Worm (Caenorhabditis elegans) whole organism, L4 larva: ENCODE measurements around the gene mogs-1.
A peak's percentile ranks its signal among the peaks of the same experiment; 100 is the strongest.

Experiments
- F10B5.3 ChIP-seq: sonication (generic microtip); optimal IDR thresholded peaks from 2 replicates; lab custom pipeline; 2016; ENCODE audit warnings: mild to moderate bottlenecking, missing genetic modification characterization, missing compliant biosample characterization
- F26F4.8 ChIP-seq: fragments of 200-800 bp; sonication (Bioruptor generic); conservative IDR thresholded peaks from 2 replicates; pipeline ENCODE4 v1.3.6; 2022; ENCODE audit warnings: missing genetic modification characterization, missing compliant biosample characterization
- T20F7.1 ChIP-seq: fragments of 200-800 bp; sonication (Bioruptor generic); optimal IDR thresholded peaks from 2 replicates; lab custom pipeline; 2018; ENCODE audit warnings: mild to moderate bottlenecking, missing genetic modification characterization, missing compliant biosample characterization
- T26A8.4 ChIP-seq: fragments of 200-800 bp; sonication (Bioruptor generic); IDR thresholded peaks from 2 replicates; pipeline ENCODE4 v1.3.6; 2022; ENCODE audit warnings: missing genetic modification characterization, missing compliant biosample characterization
- Y105C5A.15 ChIP-seq: fragments of 200-800 bp; sonication (Bioruptor generic); IDR thresholded peaks from 2 replicates; pipeline ENCODE4 v1.3.6; 2022; ENCODE audit warnings: missing genetic modification characterization, missing compliant biosample characterization
- Y48G9A.11 ChIP-seq: fragments of 200-800 bp; sonication (Bioruptor generic); IDR thresholded peaks from 2 replicates; pipeline ENCODE4 v1.3.6; 2022; ENCODE audit warnings: missing genetic modification reagents, missing genetic modification characterization, missing compliant biosample characterization
- aly-2 ChIP-seq: sonication (generic microtip); optimal IDR thresholded peaks from 2 replicates; lab custom pipeline; 2018; ENCODE audit warnings: missing biosample characterization, missing genetic modification characterization
- ama-1 ChIP-seq: fragments of 150-350 bp; optimal IDR thresholded peaks from 2 replicates; lab custom pipeline; 2014; ENCODE audit warnings: inconsistent platforms, mixed read lengths
- attf-4 ChIP-seq: sonication (generic microtip); optimal IDR thresholded peaks from 3 replicates; lab custom pipeline; 2017; ENCODE audit warnings: missing biosample characterization, missing genetic modification characterization
- ceh-20 ChIP-seq: fragments of 200-800 bp; sonication (Bioruptor generic); IDR thresholded peaks from 2 replicates; pipeline ENCODE4 v1.3.6; 2022; ENCODE audit warnings: missing genetic modification reagents, missing genetic modification characterization, missing compliant biosample characterization
- ceh-44 ChIP-seq: fragments of 200-800 bp; sonication (Bioruptor generic); IDR thresholded peaks from 2 replicates; pipeline ENCODE4 v1.3.6; 2022; ENCODE audit warnings: missing genetic modification reagents, missing genetic modification characterization, missing compliant biosample characterization
- ceh-62 ChIP-seq: sonication (generic microtip); optimal IDR thresholded peaks from 2 replicates; lab custom pipeline; 2017; ENCODE audit warnings: missing biosample characterization, missing genetic modification characterization
- daf-16 ChIP-seq, 3 experiments: sonication (generic microtip); optimal IDR thresholded peaks; 2 replicates each; lab custom pipeline; 2016 to 2017; ENCODE audit warnings: missing genetic modification characterization in 3 of 3, missing genetic modification reagents in 3 of 3, mild to moderate bottlenecking in 2 of 3, missing compliant biosample characterization in 2 of 3, missing biosample characterization in 1 of 3, moderate library complexity in 1 of 3
- dpl-1 ChIP-seq: fragments of 150-350 bp; optimal IDR thresholded peaks from 2 replicates; lab custom pipeline; 2014; ENCODE audit warnings: missing biosample characterization, missing genetic modification reagents, missing genetic modification characterization
- fkh-10 ChIP-seq: fragments of 150-350 bp; optimal IDR thresholded peaks from 2 replicates; lab custom pipeline; 2014; ENCODE audit warnings: missing biosample characterization, missing genetic modification reagents, missing genetic modification characterization
- hif-1 ChIP-seq, 2 experiments: sonication (generic microtip); optimal IDR thresholded peaks; 2 replicates each; lab custom pipeline; 2016 to 2017; ENCODE audit warnings: missing compliant biosample characterization in 2 of 2, missing genetic modification characterization in 2 of 2, missing genetic modification reagents in 2 of 2, missing genotype in 2 of 2, mild to moderate bottlenecking in 1 of 2
- jun-1 ChIP-seq: fragments of 150-350 bp; optimal IDR thresholded peaks from 2 replicates; lab custom pipeline; 2014; ENCODE audit warnings: missing biosample characterization, missing genetic modification reagents, missing genetic modification characterization
- lim-7 ChIP-seq: fragments of 200-800 bp; sonication (Bioruptor generic); IDR thresholded peaks from 2 replicates; pipeline ENCODE4 v1.3.6; 2022; ENCODE audit warnings: missing genetic modification characterization, missing compliant biosample characterization
- lin-38 ChIP-seq: fragments of 200-800 bp; sonication (Bioruptor generic); IDR thresholded peaks from 2 replicates; pipeline ENCODE4 v1.3.6; 2022; ENCODE audit warnings: missing genetic modification reagents, missing genetic modification characterization, missing compliant biosample characterization
- mep-1 ChIP-seq: fragments of 150-350 bp; sonication (generic microtip); optimal IDR thresholded peaks from 3 replicates; lab custom pipeline; 2014; ENCODE audit warnings: missing biosample characterization, missing genetic modification characterization
- nhr-11 ChIP-seq: fragments of 150-350 bp; optimal IDR thresholded peaks from 2 replicates; lab custom pipeline; 2014; ENCODE audit warnings: missing biosample characterization, missing genetic modification characterization
- nhr-25 ChIP-seq: sonication (generic microtip); optimal IDR thresholded peaks from 2 replicates; lab custom pipeline; 2017; ENCODE audit warnings: missing genetic modification characterization, mild to moderate bottlenecking, missing compliant biosample characterization, antibody characterized with exemption, moderate library complexity, borderline replicate concordance; ENCODE audit not compliant: insufficient read depth
- nhr-42 ChIP-seq: fragments of 200-800 bp; sonication (Bioruptor generic); IDR thresholded peaks from 2 replicates; pipeline ENCODE4 v1.3.6; 2022; ENCODE audit warnings: missing genetic modification characterization, missing compliant biosample characterization
- nhr-6 ChIP-seq: fragments of 150-350 bp; optimal IDR thresholded peaks from 2 replicates; lab custom pipeline; 2014; ENCODE audit warnings: missing biosample characterization, missing genetic modification characterization
- pha-4 ChIP-seq, 2 experiments: fragments of 150-350 bp in 1 of 2; fragments of 200-800 bp in 1 of 2; sonication (Bioruptor generic) in 1 of 2; IDR thresholded peaks in 1 of 2; optimal IDR thresholded peaks in 1 of 2; 2 replicates each; pipeline versions ENCODE4 v1.3.6 to Lab custom; 2014 to 2022; ENCODE audit warnings: missing genetic modification characterization in 2 of 2, missing genetic modification reagents in 2 of 2, missing biosample characterization in 1 of 2, missing compliant biosample characterization in 1 of 2
- php-3 ChIP-seq: fragments of 200-800 bp; sonication (Bioruptor generic); IDR thresholded peaks from 2 replicates; pipeline ENCODE4 v1.3.6; 2022; ENCODE audit warnings: missing genetic modification reagents, missing genetic modification characterization, missing compliant biosample characterization
- rbr-2 ChIP-seq: sonication (generic microtip); optimal IDR thresholded peaks from 2 replicates; lab custom pipeline; 2016; ENCODE audit warnings: missing genotype, missing genetic modification characterization, missing compliant biosample characterization
- saeg-2 ChIP-seq: fragments of 200-800 bp; sonication (Bioruptor generic); IDR thresholded peaks from 2 replicates; pipeline ENCODE4 v1.3.6; 2022; ENCODE audit warnings: missing genetic modification reagents, missing genetic modification characterization, missing compliant biosample characterization
- set-16 ChIP-seq: fragments of 200-800 bp; sonication (Bioruptor generic); IDR thresholded peaks from 2 replicates; pipeline ENCODE4 v1.3.6; 2022; ENCODE audit warnings: missing genetic modification reagents, missing genetic modification characterization, missing compliant biosample characterization
- spr-1 ChIP-seq: sonication (generic microtip); optimal IDR thresholded peaks from 2 replicates; lab custom pipeline; 2016; ENCODE audit warnings: mild to moderate bottlenecking, missing genetic modification characterization, missing compliant biosample characterization
- tag-97 ChIP-seq: fragments of 200-800 bp; sonication (Bioruptor generic); IDR thresholded peaks from 2 replicates; pipeline ENCODE4 v1.3.6; 2022; ENCODE audit warnings: missing genetic modification characterization, missing compliant biosample characterization
- unc-130 ChIP-seq: sonication (generic microtip); optimal IDR thresholded peaks from 2 replicates; lab custom pipeline; 2016; ENCODE audit warnings: missing genetic modification reagents, missing genetic modification characterization, missing compliant biosample characterization
- unc-62 ChIP-seq, 3 experiments: fragments of 150-350 bp in 1 of 3; sonication (generic microtip); optimal IDR thresholded peaks in 2 of 3; peaks in 1 of 3; 1 replicate in 1 of 3; 2 replicates in 2 of 3; lab custom pipeline; 2014 to 2017; ENCODE audit warnings: missing biosample characterization in 3 of 3, missing genetic modification characterization in 3 of 3, missing genetic modification reagents in 3 of 3, missing genotype in 1 of 3

mogs-1 gene

ce11 chrIV:11068314-11068713 lies 46.6 kb upstream of the mogs-1 start (continued):
- no peak for TF ChIP-seq rbr-2
- peak; percentile 79 for TF ChIP-seq ceh-20 (GFP tag; lab: Robert Waterston, UW)
- no peak for TF ChIP-seq fkh-10 (GFP tag; lab: Kevin White, UChicago)
- TF ChIP-seq mep-1 (tag; lab: Kevin White, UChicago): no peak

DNA sequence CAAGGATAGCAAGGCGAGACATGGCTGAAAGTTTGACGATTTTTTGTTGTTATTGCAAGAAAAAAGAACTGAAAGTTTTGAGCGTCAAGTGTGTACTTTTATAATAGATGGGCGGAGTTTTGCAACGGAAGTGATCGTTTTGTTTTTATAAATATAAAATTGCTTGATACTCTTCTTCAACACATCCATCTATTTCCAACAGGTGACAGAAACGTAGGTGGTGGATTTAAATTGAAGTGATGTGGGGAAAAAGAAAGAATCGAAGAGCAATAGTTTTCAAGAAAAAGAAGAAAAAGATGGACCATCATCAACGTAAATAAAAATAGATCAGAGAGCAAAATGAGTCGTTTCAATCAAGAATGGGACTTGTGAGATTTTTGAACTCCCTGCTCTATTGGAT lies 45.3 kb upstream of the mogs-1 start, which contains the start of gene ttr-17:
Gene ttr-17, minus strand, starts transcription at position 24 of the 400 bp plus-strand sequence.
- TF ChIP-seq jun-1 (no peak), daf-16 (GFP tag; optimal IDR thresholded peaks at IDR 0.05; lab: Kevin White, UChicago) (peak in 1 of 2 experiments; percentile 83), daf-16 (tag; optimal IDR thresholded peaks at IDR 0.05; lab: Kevin White, UChicago) (no peak), nhr-11 (tag; lab: Kevin White, UChicago) (no peak)

- TF ChIP-seq nhr-11 (tag; lab: Kevin White, UChicago): peak; percentile 67
- no peak for TF ChIP-seq F10B5.3 (tag; lab: Kevin White, UChicago)
- TF ChIP-seq rbr-2: no peak
- no peak for TF ChIP-seq tag-97 (GFP tag; lab: Robert Waterston, UW)
- peak in 1 of 2 experiments; percentile 91 for TF ChIP-seq daf-16 (GFP tag; optimal IDR thresholded peaks at IDR 0.05; lab: Kevin White, UChicago)
- no peak for TF ChIP-seq daf-16 (tag; optimal IDR thresholded peaks at IDR 0.05; lab: Kevin White, UChicago)
- peak; percentile 57 for TF ChIP-seq ama-1 (lab: Kevin White, UChicago)
These were observed 42.2 kb upstream of the mogs-1 start, which contains the start of gene ttr-16 for ce11 chrIV:11063962-11064361. Gene ttr-16 (minus strand): TSS chrIV:11064137.

- no peak for TF ChIP-seq spr-1
- TF ChIP-seq ama-1 (lab: Kevin White, UChicago): peak; percentile 48
- TF ChIP-seq T26A8.4 (GFP tag; lab: Robert Waterston, UW): peak; percentile 66; the same call in 1 of the 2 replicates
- no peak for TF ChIP-seq nhr-25 (tag; lab: Kevin White, UChicago)
- peak in 1 of 2 experiments; percentile 94 for TF ChIP-seq unc-62 (GFP tag; optimal IDR thresholded peaks at IDR 0.05 in 1 of 2; lab: Kevin White, UChicago)
- no peak for TF ChIP-seq unc-62 (tag; optimal IDR thresholded peaks at IDR 0.05; lab: Kevin White, UChicago)
- no peak for TF ChIP-seq attf-4
- no peak for TF ChIP-seq hif-1 (tag; optimal IDR thresholded peaks at IDR 0.05; lab: Kevin White, UChicago)
- no peak for TF ChIP-seq nhr-42 (GFP tag; lab: Robert Waterston, UW)
- TF ChIP-seq daf-16 (GFP tag; optimal IDR thresholded peaks at IDR 0.05; lab: Kevin White, UChicago): peak in 1 of 2 experiments; percentile 78
- no peak for TF ChIP-seq daf-16 (tag; optimal IDR thresholded peaks at IDR 0.05; lab: Kevin White, UChicago)
These were observed 41.4 kb upstream of the mogs-1 start for ce11 chrIV:11062984-11063613.

ce11 chrIV:11053652-11054317 lies 32.1 kb upstream of the mogs-1 start, which contains the start of the genes F36H1.12 and lin-3:
Gene F36H1.12 (minus strand): TSS chrIV:11053702.
Gene lin-3 (plus strand): TSS chrIV:11054308.
- no peak for TF ChIP-seq saeg-2
- TF ChIP-seq unc-130 (GFP tag; lab: Kevin White, UChicago): peak; percentile 19
- peak; percentile 85 for TF ChIP-seq lin-38 (GFP tag; lab: Robert Waterston, UW)
- TF ChIP-seq pha-4 (GFP tag; IDR thresholded peaks at IDR 0.05; lab: Robert Waterston, UW): no peak
- no peak for TF ChIP-seq pha-4 (tag; optimal IDR thresholded peaks at IDR 0.05; lab: Kevin White, UChicago)
- no peak for TF ChIP-seq set-16 (GFP tag; lab: Robert Waterston, UW)
- no peak for TF ChIP-seq lim-7 (GFP tag; lab: Robert Waterston, UW)
- TF ChIP-seq Y105C5A.15: no peak
- no peak for TF ChIP-seq nhr-6 (tag; lab: Kevin White, UChicago)
- 0 out of 2 replicates have a peak, but pooled peaks have one; percentile 31 for TF ChIP-seq ceh-44 (GFP tag; lab: Robert Waterston, UW)
- no peak for TF ChIP-seq aly-2 (tag; lab: Kevin White, UChicago)
- no peak for TF ChIP-seq T20F7.1 (GFP tag; lab: Kevin White, UChicago)
- no peak for TF ChIP-seq F26F4.8
- TF ChIP-seq ceh-62 (tag; lab: Kevin White, UChicago): no peak
- no peak for TF ChIP-seq dpl-1 (GFP tag; lab: Kevin White, UChicago)
- TF ChIP-seq php-3: no peak
- TF ChIP-seq Y48G9A.11 (GFP tag; lab: Robert Waterston, UW): no peak
